Worm (Caenorhabditis elegans) whole organism, young adult: ENCODE results near the gene T03G6.3.

Source experiments
- B0019.2 ChIP-seq: fragments of 200-800 bp; sonication (Bioruptor generic); conservative IDR thresholded peaks from 2 replicates; pipeline ENCODE4 v1.3.6; 2022; ENCODE audit warnings: missing genetic modification reagents, missing genetic modification characterization, missing compliant biosample characterization
- C06A6.2 ChIP-seq: fragments of 200-800 bp; sonication (Bioruptor generic); conservative IDR thresholded peaks from 2 replicates; pipeline ENCODE4 v1.3.6; 2022; ENCODE audit warnings: missing genetic modification characterization, missing compliant biosample characterization
- F10E7.11 ChIP-seq: sonication (generic microtip); optimal IDR thresholded peaks from 2 replicates; lab custom pipeline; 2017; ENCODE audit warnings: mild to moderate bottlenecking, missing genetic modification characterization, moderate library complexity, missing compliant biosample characterization
- F22D6.2 ChIP-seq: sonication (generic microtip); optimal IDR thresholded peaks from 2 replicates; lab custom pipeline; 2016; ENCODE audit warnings: mild to moderate bottlenecking, missing genetic modification characterization, missing compliant biosample characterization
- F37B4.10 ChIP-seq: fragments of 200-800 bp; sonication (Bioruptor generic); IDR thresholded peaks from 2 replicates; pipeline ENCODE4 v1.3.6; 2022; ENCODE audit warnings: missing genetic modification characterization, missing compliant biosample characterization
- F39B2.1 ChIP-seq: fragments of 200-800 bp; sonication (Bioruptor generic); IDR thresholded peaks from 2 replicates; pipeline ENCODE4 v1.3.6; 2022; ENCODE audit warnings: missing genetic modification reagents, missing genetic modification characterization, missing compliant biosample characterization
- F52B5.7 ChIP-seq: sonication (generic microtip); optimal IDR thresholded peaks from 2 replicates; lab custom pipeline; 2016; ENCODE audit warnings: mild to moderate bottlenecking, missing genetic modification characterization, missing compliant biosample characterization
- F57A8.1 ChIP-seq: fragments of 200-800 bp; sonication (Bioruptor generic); optimal IDR thresholded peaks from 2 replicates; lab custom pipeline; 2018; ENCODE audit warnings: mild to moderate bottlenecking, missing genetic modification characterization, moderate library complexity, missing compliant biosample characterization
- K11D2.4 ChIP-seq: fragments of 200-800 bp; sonication (Bioruptor generic); IDR thresholded peaks from 2 replicates; pipeline ENCODE4 v1.3.6; 2022; ENCODE audit warnings: missing genetic modification reagents, missing genetic modification characterization, missing compliant biosample characterization
- T26A5.8 ChIP-seq: sonication (generic microtip); optimal IDR thresholded peaks from 2 replicates; lab custom pipeline; 2016; ENCODE audit warnings: missing genetic modification characterization, missing compliant biosample characterization
- Y56A3A.18 ChIP-seq: fragments of 200-800 bp; sonication (Bioruptor generic); IDR thresholded peaks from 2 replicates; pipeline ENCODE4 v1.3.6; 2022; ENCODE audit warnings: missing genetic modification reagents, missing genetic modification characterization, missing compliant biosample characterization
- Y95B8A.8 ChIP-seq: fragments of 200-800 bp; sonication (Bioruptor generic); IDR thresholded peaks from 2 replicates; pipeline ENCODE4 v1.3.6; 2022; ENCODE audit warnings: missing genetic modification reagents, missing genetic modification characterization, missing compliant biosample characterization
- ZK185.1 ChIP-seq: sonication (generic microtip); optimal IDR thresholded peaks from 2 replicates; lab custom pipeline; 2016; ENCODE audit warnings: mild to moderate bottlenecking, missing genetic modification characterization, missing compliant biosample characterization; ENCODE audit not compliant: poor library complexity, severe bottlenecking
- akir-1 ChIP-seq: fragments of 200-800 bp; sonication (Bioruptor generic); optimal IDR thresholded peaks from 2 replicates; lab custom pipeline; 2018; ENCODE audit warnings: mild to moderate bottlenecking, missing genetic modification characterization, moderate library complexity, missing compliant biosample characterization
- ama-1 ChIP-seq, 3 experiments: fragments of 150-350 bp in 1 of 3; sonication (generic microtip) in 2 of 3; optimal IDR thresholded peaks; 2 replicates each; lab custom pipeline; 2014 to 2018; ENCODE audit warnings: missing biosample characterization in 2 of 3, missing genetic modification characterization in 2 of 3, missing genetic modification reagents in 2 of 3
- attf-5 ChIP-seq: fragments of 200-800 bp; sonication (Bioruptor generic); optimal IDR thresholded peaks from 2 replicates; lab custom pipeline; 2018; ENCODE audit warnings: mild to moderate bottlenecking, missing genetic modification characterization, missing compliant biosample characterization
- attf-6 ChIP-seq: fragments of 200-800 bp; sonication (Bioruptor generic); IDR thresholded peaks from 2 replicates; pipeline ENCODE4 v1.3.6; 2022; ENCODE audit warnings: missing genetic modification reagents, missing genetic modification characterization, missing compliant biosample characterization
- bed-2 ChIP-seq: fragments of 200-800 bp; sonication (Bioruptor generic); IDR thresholded peaks from 2 replicates; pipeline ENCODE4 v1.3.6; 2022; ENCODE audit warnings: missing genetic modification reagents, missing genetic modification characterization, missing compliant biosample characterization
- ccch-3 ChIP-seq: fragments of 200-800 bp; sonication (Bioruptor generic); optimal IDR thresholded peaks from 2 replicates; lab custom pipeline; 2018; ENCODE audit warnings: mild to moderate bottlenecking, missing genetic modification characterization, missing compliant biosample characterization
- ceh-40 ChIP-seq: fragments of 200-800 bp; sonication (Bioruptor generic); IDR thresholded peaks from 2 replicates; pipeline ENCODE4 v1.3.6; 2022; ENCODE audit warnings: missing genetic modification characterization, missing compliant biosample characterization
- chd-7 ChIP-seq: sonication (generic microtip); optimal IDR thresholded peaks from 2 replicates; lab custom pipeline; 2016; ENCODE audit warnings: mild to moderate bottlenecking, missing genetic modification characterization, moderate library complexity, missing compliant biosample characterization
- dpff-1 ChIP-seq: sonication (generic microtip); optimal IDR thresholded peaks from 2 replicates; lab custom pipeline; 2017; ENCODE audit warnings: mild to moderate bottlenecking, missing genetic modification characterization, missing compliant biosample characterization
- efl-1 ChIP-seq: fragments of 150-350 bp; optimal IDR thresholded peaks from 2 replicates; lab custom pipeline; 2014; ENCODE audit warnings: missing biosample characterization, missing genetic modification reagents, missing genetic modification characterization
- ekl-4 ChIP-seq: fragments of 200-800 bp; sonication (Bioruptor generic); IDR thresholded peaks from 2 replicates; pipeline ENCODE4 v1.3.6; 2022; ENCODE audit warnings: missing genetic modification reagents, missing genetic modification characterization, missing compliant biosample characterization
- fkh-3 ChIP-seq: sonication (generic microtip); optimal IDR thresholded peaks from 2 replicates; lab custom pipeline; 2016; ENCODE audit warnings: mild to moderate bottlenecking, missing genetic modification characterization, missing compliant biosample characterization
- lir-1 ChIP-seq: fragments of 200-800 bp; sonication (Bioruptor generic); conservative IDR thresholded peaks from 2 replicates; pipeline ENCODE4 v1.3.6; 2022; ENCODE audit warnings: missing genetic modification reagents, missing genetic modification characterization, missing compliant biosample characterization
- lsl-1 ChIP-seq: fragments of 200-800 bp; sonication (Bioruptor generic); optimal IDR thresholded peaks from 2 replicates; lab custom pipeline; 2018; ENCODE audit warnings: mild to moderate bottlenecking, missing genetic modification characterization, moderate library complexity, missing compliant biosample characterization
- madf-3 ChIP-seq: fragments of 200-800 bp; sonication (Bioruptor generic); IDR thresholded peaks from 2 replicates; pipeline ENCODE4 v1.3.6; 2022; ENCODE audit warnings: missing genetic modification reagents, missing genetic modification characterization, missing compliant biosample characterization
- madf-6 ChIP-seq: fragments of 200-800 bp; sonication (Bioruptor generic); IDR thresholded peaks from 2 replicates; pipeline ENCODE4 v1.3.6; 2022; ENCODE audit warnings: missing genetic modification reagents, missing genetic modification characterization, missing compliant biosample characterization
- madf-8 ChIP-seq: fragments of 200-800 bp; sonication (Bioruptor generic); conservative IDR thresholded peaks from 2 replicates; pipeline ENCODE4 v1.3.6; 2022; ENCODE audit warnings: missing genetic modification reagents, missing genetic modification characterization, missing compliant biosample characterization
- mes-4 ChIP-seq: sonication (generic microtip); optimal IDR thresholded peaks from 2 replicates; lab custom pipeline; 2016; ENCODE audit warnings: missing genotype, missing genetic modification characterization, missing compliant biosample characterization
- nfya-1 ChIP-seq: sonication (generic microtip); optimal IDR thresholded peaks from 2 replicates; lab custom pipeline; 2017; ENCODE audit warnings: antibody characterized with exemption, missing compliant biosample characterization, missing genetic modification characterization, borderline replicate concordance; ENCODE audit not compliant: insufficient read depth
- nfyb-1 ChIP-seq: fragments of 200-800 bp; sonication (Bioruptor generic); IDR thresholded peaks from 2 replicates; pipeline ENCODE4 v1.3.6; 2022; ENCODE audit warnings: missing genetic modification reagents, missing genetic modification characterization, missing compliant biosample characterization
- nhr-120 ChIP-seq: fragments of 200-800 bp; sonication (Bioruptor generic); IDR thresholded peaks from 2 replicates; pipeline ENCODE4 v1.3.6; 2022; ENCODE audit warnings: missing genetic modification characterization, missing compliant biosample characterization
- nhr-179 ChIP-seq: sonication (generic microtip); optimal IDR thresholded peaks from 2 replicates; lab custom pipeline; 2016; ENCODE audit warnings: mild to moderate bottlenecking, missing genetic modification characterization, missing compliant biosample characterization
- nhr-27 ChIP-seq: fragments of 200-800 bp; sonication (Bioruptor generic); optimal IDR thresholded peaks from 2 replicates; lab custom pipeline; 2018; ENCODE audit warnings: mild to moderate bottlenecking, missing genetic modification characterization, moderate library complexity, missing compliant biosample characterization
- pha-4 ChIP-seq: fragments of 150-350 bp; sonication (generic microtip); optimal IDR thresholded peaks from 2 replicates; lab custom pipeline; 2014; ENCODE audit warnings: missing biosample characterization, missing genetic modification reagents, missing genetic modification characterization
- rcor-1 ChIP-seq: fragments of 200-800 bp; sonication (Bioruptor generic); IDR thresholded peaks from 2 replicates; pipeline ENCODE4 v1.3.6; 2022; ENCODE audit warnings: missing genetic modification reagents, missing genetic modification characterization, missing compliant biosample characterization
- snpc-1.1 ChIP-seq: sonication (generic microtip); optimal IDR thresholded peaks from 2 replicates; lab custom pipeline; 2017; ENCODE audit warnings: missing genetic modification characterization, mild to moderate bottlenecking, missing compliant biosample characterization, antibody characterized with exemption, moderate library complexity, missing genotype, missing genetic modification reagents; ENCODE audit not compliant: insufficient read depth
- sptf-2 ChIP-seq: fragments of 200-800 bp; sonication (Bioruptor generic); optimal IDR thresholded peaks from 2 replicates; lab custom pipeline; 2018; ENCODE audit warnings: mild to moderate bottlenecking, missing genetic modification characterization, missing compliant biosample characterization
- tbp1 ChIP-seq: fragments of 200-800 bp; sonication (Bioruptor generic); optimal IDR thresholded peaks from 2 replicates; lab custom pipeline; 2018; ENCODE audit warnings: mild to moderate bottlenecking, missing genetic modification characterization, missing compliant biosample characterization
- tbx-9 ChIP-seq: sonication (generic microtip); optimal IDR thresholded peaks from 2 replicates; lab custom pipeline; 2016; ENCODE audit warnings: borderline replicate concordance, missing genetic modification characterization, inconsistent platforms, missing compliant biosample characterization
- unc-130 ChIP-seq: sonication (generic microtip); optimal IDR thresholded peaks from 2 replicates; lab custom pipeline; 2016; ENCODE audit warnings: missing genetic modification reagents, missing genetic modification characterization, missing compliant biosample characterization
- unc-62 ChIP-seq: fragments of 150-350 bp; optimal IDR thresholded peaks from 2 replicates; lab custom pipeline; 2014; ENCODE audit warnings: missing biosample characterization, missing genetic modification reagents, missing genetic modification characterization
- xnd-1 ChIP-seq: sonication (generic microtip); optimal IDR thresholded peaks from 2 replicates; lab custom pipeline; 2016; ENCODE audit warnings: missing genotype, missing genetic modification reagents, missing genetic modification characterization, missing compliant biosample characterization
- ztf-28 ChIP-seq: fragments of 200-800 bp; sonication (Bioruptor generic); IDR thresholded peaks from 2 replicates; pipeline ENCODE4 v1.3.6; 2022; ENCODE audit warnings: missing genetic modification reagents, missing genetic modification characterization, missing compliant biosample characterization
- ztf-3 ChIP-seq: fragments of 200-800 bp; sonication (Bioruptor generic); optimal IDR thresholded peaks from 2 replicates; lab custom pipeline; 2018; ENCODE audit warnings: mild to moderate bottlenecking, missing genetic modification characterization, missing compliant biosample characterization
- ztf-6 ChIP-seq: fragments of 200-800 bp; sonication (Bioruptor generic); IDR thresholded peaks from 2 replicates; pipeline ENCODE4 v1.3.6; 2022; ENCODE audit warnings: missing genetic modification reagents, missing genetic modification characterization, missing compliant biosample characterization

Gene T03G6.3

DNA sequence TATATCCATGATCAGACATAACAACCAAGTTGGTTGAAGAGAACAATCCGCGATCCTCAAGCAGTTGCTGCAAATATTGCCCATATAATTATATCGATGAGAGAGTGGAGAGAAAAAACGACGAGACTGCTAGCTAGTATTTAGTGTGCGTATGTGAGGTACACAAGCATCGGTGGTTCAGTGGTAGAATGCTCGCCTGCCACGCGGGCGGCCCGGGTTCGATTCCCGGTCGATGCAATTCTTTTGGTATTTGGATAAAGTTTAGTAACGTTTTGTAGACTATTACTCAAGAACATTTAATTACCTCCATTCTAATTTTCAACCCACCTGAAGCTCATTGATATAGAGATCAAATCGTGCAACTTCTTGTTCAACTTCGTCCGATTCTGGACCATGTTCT lies 2.4 kb downstream of the T03G6.3 start (continued):
- no peak for TF ChIP-seq nhr-27 (tag; lab: Kevin White, UChicago)
- peak; percentile 20 for TF ChIP-seq T26A5.8
- no peak for TF ChIP-seq madf-3 (GFP tag; lab: Robert Waterston, UW)
- TF ChIP-seq Y56A3A.18 (GFP tag; lab: Robert Waterston, UW), result peak; percentile 90; the same call in 1 of the 2 replicates
- peak; percentile 69 for TF ChIP-seq attf-5 (GFP tag; lab: Kevin White, UChicago)
- TF ChIP-seq F37B4.10 (GFP tag; lab: Robert Waterston, UW), result 0 out of 2 replicates have a peak, but pooled peaks have one; percentile 26
- TF ChIP-seq snpc-1.1 (tag; lab: Kevin White, UChicago), result peak; percentile 32
- TF ChIP-seq ceh-40 (GFP tag; lab: Robert Waterston, UW), result peak; percentile 78; the same call in 1 of the 2 replicates
- peak; percentile 64 for TF ChIP-seq madf-6 (GFP tag; lab: Robert Waterston, UW)
- no peak for TF ChIP-seq ztf-3 (GFP tag; lab: Kevin White, UChicago)
- peak; percentile 72 for TF ChIP-seq K11D2.4 (GFP tag; lab: Robert Waterston, UW)
- no peak for TF ChIP-seq nhr-179 (tag; lab: Kevin White, UChicago)
- TF ChIP-seq ztf-6 (GFP tag; lab: Robert Waterston, UW), result no peak; the same call in 1 of the 2 replicates
- no peak for TF ChIP-seq xnd-1
- peak; percentile 90 for TF ChIP-seq F52B5.7 (tag; lab: Kevin White, UChicago)
- TF ChIP-seq F39B2.1, result no peak
- TF ChIP-seq F57A8.1 (GFP tag; lab: Kevin White, UChicago), result peak; percentile 76
- TF ChIP-seq B0019.2 (GFP tag; lab: Robert Waterston, UW), result peak; percentile 56; the same call in 1 of the 2 replicates
- peak; percentile 51; the same call in 1 of the 2 replicates for TF ChIP-seq attf-6
- no peak for TF ChIP-seq bed-2 (GFP tag; lab: Robert Waterston, UW)
- 0 out of 2 replicates have a peak, but pooled peaks have one; percentile 70 for TF ChIP-seq ztf-28 (GFP tag; lab: Robert Waterston, UW)
- TF ChIP-seq unc-62 (GFP tag; lab: Kevin White, UChicago), result no peak
- peak; percentile 50 for TF ChIP-seq fkh-3 (tag; lab: Kevin White, UChicago)
- TF ChIP-seq sptf-2 (GFP tag; lab: Kevin White, UChicago), result no peak
- no peak for TF ChIP-seq Y95B8A.8 (GFP tag; lab: Robert Waterston, UW)
- no peak for TF ChIP-seq madf-8
- TF ChIP-seq C06A6.2 (GFP tag; lab: Robert Waterston, UW), result no peak
- no peak for TF ChIP-seq pha-4 (tag; lab: Kevin White, UChicago)
- TF ChIP-seq rcor-1 (GFP tag; lab: Robert Waterston, UW), result peak; percentile 78
- TF ChIP-seq F22D6.2 (tag; lab: Kevin White, UChicago), result no peak
- peak; percentile 69 for TF ChIP-seq tbx-9 (tag; lab: Kevin White, UChicago)
- TF ChIP-seq unc-130 (GFP tag; lab: Kevin White, UChicago), result peak; percentile 69
- TF ChIP-seq efl-1, result no peak
- peak; percentile 7 for TF ChIP-seq F10E7.11 (tag; lab: Kevin White, UChicago)
- 0 out of 2 replicates have a peak, but pooled peaks have one; percentile 77 for TF ChIP-seq nhr-120 (GFP tag; lab: Robert Waterston, UW)
- TF ChIP-seq nfyb-1, result peak; percentile 85
- peak; percentile 63; the same call in 1 of the 2 replicates for TF ChIP-seq lir-1 (GFP tag; lab: Robert Waterston, UW)
- TF ChIP-seq ekl-4 (GFP tag; lab: Robert Waterston, UW), result peak; percentile 74
- no peak for TF ChIP-seq akir-1 (GFP tag; lab: Kevin White, UChicago)
- peak; percentile 79 for TF ChIP-seq mes-4 (tag; lab: Kevin White, UChicago)
- no peak for TF ChIP-seq ama-1 (optimal IDR thresholded peaks at IDR 0.05; lab: Kevin White, UChicago)
- peak; percentile 79 to 81 for TF ChIP-seq ama-1 (GFP tag; optimal IDR thresholded peaks at IDR 0.05; lab: Kevin White, UChicago)
- TF ChIP-seq tbp1 (GFP tag; lab: Kevin White, UChicago), result peak; percentile 97
- no peak for TF ChIP-seq nfya-1
- no peak for TF ChIP-seq dpff-1 (tag; lab: Kevin White, UChicago)
- peak; percentile 81 for TF ChIP-seq chd-7 (tag; lab: Kevin White, UChicago)
- TF ChIP-seq ZK185.1 (tag; lab: Kevin White, UChicago), result peak; percentile 80
- no peak for TF ChIP-seq ccch-3 (GFP tag; lab: Kevin White, UChicago)
- TF ChIP-seq lsl-1 (GFP tag; lab: Kevin White, UChicago), result no peak
